Worm (Caenorhabditis elegans) whole organism, L4 larva: ENCODE results near the gene cnnm-3.

Experiments
- F37D6.2 ChIP-seq: sonication (generic microtip); optimal IDR thresholded peaks from 2 replicates; lab custom pipeline; 2016; ENCODE audit warnings: mild to moderate bottlenecking, missing genetic modification characterization, missing compliant biosample characterization
- F49E8.2 ChIP-seq: sonication (generic microtip); optimal IDR thresholded peaks from 2 replicates; lab custom pipeline; 2016; ENCODE audit warnings: missing compliant biosample characterization, mild to moderate bottlenecking, missing genetic modification characterization, borderline replicate concordance
- T20F7.1 ChIP-seq: fragments of 200-800 bp; sonication (Bioruptor generic); optimal IDR thresholded peaks from 2 replicates; lab custom pipeline; 2018; ENCODE audit warnings: mild to moderate bottlenecking, missing genetic modification characterization, missing compliant biosample characterization
- Y5F2A.4 ChIP-seq: fragments of 200-800 bp; sonication (Bioruptor generic); optimal IDR thresholded peaks from 2 replicates; lab custom pipeline; 2018; ENCODE audit warnings: mild to moderate bottlenecking, missing genetic modification characterization, missing compliant biosample characterization
- Y75B8A.6 ChIP-seq: fragments of 200-800 bp; sonication (Bioruptor generic); IDR thresholded peaks from 2 replicates; pipeline ENCODE4 v1.3.6; 2022; ENCODE audit warnings: missing genetic modification reagents, missing genetic modification characterization, missing compliant biosample characterization
- ZK546.5 ChIP-seq, 2 experiments: sonication (generic microtip); optimal IDR thresholded peaks; 2 replicates each; lab custom pipeline; 2017; ENCODE audit warnings: missing biosample characterization in 2 of 2, missing genetic modification characterization in 2 of 2
- aha-1 ChIP-seq: fragments of 150-350 bp; peaks from one replicate; lab custom pipeline; 2014; ENCODE audit warnings: missing biosample characterization, missing genetic modification characterization
- ama-1 ChIP-seq: fragments of 150-350 bp; optimal IDR thresholded peaks from 2 replicates; lab custom pipeline; 2014; ENCODE audit warnings: inconsistent platforms, mixed read lengths
- ceh-20 ChIP-seq: fragments of 200-800 bp; sonication (Bioruptor generic); IDR thresholded peaks from 2 replicates; pipeline ENCODE4 v1.3.6; 2022; ENCODE audit warnings: missing genetic modification reagents, missing genetic modification characterization, missing compliant biosample characterization
- ceh-28 ChIP-seq: fragments of 150-350 bp; optimal IDR thresholded peaks from 2 replicates; lab custom pipeline; 2014; ENCODE audit warnings: missing biosample characterization, missing genetic modification reagents, missing genetic modification characterization
- ceh-32 ChIP-seq: sonication (generic microtip); optimal IDR thresholded peaks from 2 replicates; lab custom pipeline; 2016; ENCODE audit warnings: mild to moderate bottlenecking, missing genetic modification characterization, missing compliant biosample characterization; ENCODE audit not compliant: poor library complexity
- ceh-82 ChIP-seq: sonication (generic microtip); optimal IDR thresholded peaks from 2 replicates; lab custom pipeline; 2017; ENCODE audit warnings: missing biosample characterization, missing genetic modification characterization
- ces-1 ChIP-seq: fragments of 150-350 bp; sonication (generic microtip); optimal IDR thresholded peaks from 4 replicates; lab custom pipeline; 2014; ENCODE audit warnings: missing biosample characterization, missing genetic modification reagents, missing genetic modification characterization
- ctbp-1 ChIP-seq: fragments of 200-800 bp; sonication (Bioruptor generic); IDR thresholded peaks from 2 replicates; pipeline ENCODE4 v1.3.6; 2022; ENCODE audit warnings: missing genetic modification reagents, missing genetic modification characterization, missing compliant biosample characterization
- daf-12 ChIP-seq: fragments of 150-350 bp; optimal IDR thresholded peaks from 2 replicates; lab custom pipeline; 2014; ENCODE audit warnings: missing biosample characterization, missing genetic modification reagents, missing genetic modification characterization
- daf-8 ChIP-seq: fragments of 200-800 bp; sonication (Bioruptor generic); IDR thresholded peaks from 2 replicates; pipeline ENCODE4 v1.3.6; 2022; ENCODE audit warnings: missing genetic modification characterization, missing compliant biosample characterization
- dmd-6 ChIP-seq: fragments of 200-800 bp; sonication (Bioruptor generic); IDR thresholded peaks from 2 replicates; pipeline ENCODE4 v1.3.6; 2022; ENCODE audit warnings: missing genetic modification reagents, missing genetic modification characterization, missing compliant biosample characterization
- dmd-8 ChIP-seq: fragments of 200-800 bp; sonication (Bioruptor generic); IDR thresholded peaks from 2 replicates; pipeline ENCODE4 v1.3.6; 2022; ENCODE audit warnings: missing genetic modification characterization, missing compliant biosample characterization
- dmd-9 ChIP-seq: fragments of 200-800 bp; sonication (Bioruptor generic); IDR thresholded peaks from 2 replicates; pipeline ENCODE4 v1.3.6; 2022; ENCODE audit warnings: missing genetic modification reagents, missing genetic modification characterization, missing compliant biosample characterization
- dpl-1 ChIP-seq: fragments of 150-350 bp; optimal IDR thresholded peaks from 2 replicates; lab custom pipeline; 2014; ENCODE audit warnings: missing biosample characterization, missing genetic modification reagents, missing genetic modification characterization
- duxl-1 ChIP-seq: sonication (generic microtip); optimal IDR thresholded peaks from 2 replicates; lab custom pipeline; 2016; ENCODE audit warnings: mild to moderate bottlenecking, missing genetic modification characterization, moderate library complexity, missing compliant biosample characterization; ENCODE audit not compliant: poor library complexity
- dve-1 ChIP-seq: sonication (generic microtip); optimal IDR thresholded peaks from 2 replicates; lab custom pipeline; 2017; ENCODE audit warnings: antibody characterized with exemption, mild to moderate bottlenecking, missing genetic modification characterization, missing compliant biosample characterization; ENCODE audit not compliant: insufficient read depth
- egl-43 ChIP-seq: fragments of 200-800 bp; sonication (Bioruptor generic); IDR thresholded peaks from 2 replicates; pipeline ENCODE4 v1.3.6; 2022; ENCODE audit warnings: missing genetic modification reagents, missing genetic modification characterization, missing compliant biosample characterization
- fos-1 ChIP-seq: fragments of 150-350 bp; optimal IDR thresholded peaks from 2 replicates; lab custom pipeline; 2014; ENCODE audit warnings: missing biosample characterization, missing genetic modification characterization
- lin-13 ChIP-seq: fragments of 150-350 bp; optimal IDR thresholded peaks from 2 replicates; lab custom pipeline; 2014; ENCODE audit warnings: missing biosample characterization, missing genetic modification reagents, missing genetic modification characterization
- lin-15B ChIP-seq: fragments of 150-350 bp; sonication (generic microtip); optimal IDR thresholded peaks from 3 replicates; lab custom pipeline; 2014; ENCODE audit warnings: missing biosample characterization, missing genetic modification characterization
- lir-3 ChIP-seq: sonication (generic microtip); optimal IDR thresholded peaks from 2 replicates; lab custom pipeline; 2016; ENCODE audit warnings: mild to moderate bottlenecking, missing genetic modification characterization, missing compliant biosample characterization
- madf-5 ChIP-seq, 2 experiments: fragments of 200-800 bp; sonication (Bioruptor generic); IDR thresholded peaks; 2 replicates each; pipeline ENCODE4 v1.3.6; 2022; ENCODE audit warnings: missing compliant biosample characterization in 2 of 2, missing genetic modification characterization in 2 of 2
- madf-9 ChIP-seq: fragments of 200-800 bp; sonication (Bioruptor generic); conservative IDR thresholded peaks from 2 replicates; pipeline ENCODE4 v1.3.6; 2022; ENCODE audit warnings: missing genetic modification reagents, missing genetic modification characterization, missing compliant biosample characterization
- mdl-1 ChIP-seq, 2 experiments: fragments of 150-350 bp in 1 of 2; sonication (generic microtip) in 1 of 2; optimal IDR thresholded peaks; 2 replicates each; lab custom pipeline; 2014 to 2017; ENCODE audit warnings: missing biosample characterization in 2 of 2, missing genetic modification characterization in 2 of 2
- mxl-3 ChIP-seq: fragments of 200-800 bp; sonication (Bioruptor generic); optimal IDR thresholded peaks from 2 replicates; lab custom pipeline; 2018; ENCODE audit warnings: mild to moderate bottlenecking, missing genetic modification characterization, missing compliant biosample characterization
- nhr-102 ChIP-seq: sonication (generic microtip); optimal IDR thresholded peaks from 2 replicates; lab custom pipeline; 2016; ENCODE audit warnings: mild to moderate bottlenecking, missing genetic modification characterization, moderate library complexity, missing compliant biosample characterization
- nhr-11 ChIP-seq: fragments of 150-350 bp; optimal IDR thresholded peaks from 2 replicates; lab custom pipeline; 2014; ENCODE audit warnings: missing biosample characterization, missing genetic modification characterization
- nhr-25 ChIP-seq: sonication (generic microtip); optimal IDR thresholded peaks from 2 replicates; lab custom pipeline; 2017; ENCODE audit warnings: missing genetic modification characterization, mild to moderate bottlenecking, missing compliant biosample characterization, antibody characterized with exemption, moderate library complexity, borderline replicate concordance; ENCODE audit not compliant: insufficient read depth
- nhr-28 ChIP-seq: fragments of 150-350 bp; optimal IDR thresholded peaks from 2 replicates; lab custom pipeline; 2014; ENCODE audit warnings: missing biosample characterization, missing genetic modification characterization
- php-3 ChIP-seq: fragments of 200-800 bp; sonication (Bioruptor generic); IDR thresholded peaks from 2 replicates; pipeline ENCODE4 v1.3.6; 2022; ENCODE audit warnings: missing genetic modification reagents, missing genetic modification characterization, missing compliant biosample characterization
- pqm-1 ChIP-seq: sonication (generic microtip); optimal IDR thresholded peaks from 2 replicates; lab custom pipeline; 2017; ENCODE audit warnings: missing biosample characterization, missing genetic modification characterization
- rbr-2 ChIP-seq: sonication (generic microtip); optimal IDR thresholded peaks from 2 replicates; lab custom pipeline; 2016; ENCODE audit warnings: missing genotype, missing genetic modification characterization, missing compliant biosample characterization
- set-16 ChIP-seq: fragments of 200-800 bp; sonication (Bioruptor generic); IDR thresholded peaks from 2 replicates; pipeline ENCODE4 v1.3.6; 2022; ENCODE audit warnings: missing genetic modification reagents, missing genetic modification characterization, missing compliant biosample characterization
- snpc-1.2 ChIP-seq: fragments of 200-800 bp; sonication (Bioruptor generic); IDR thresholded peaks from 2 replicates; pipeline ENCODE4 v1.3.6; 2022; ENCODE audit warnings: missing genetic modification reagents, missing genetic modification characterization, missing compliant biosample characterization
- tag-97 ChIP-seq: fragments of 200-800 bp; sonication (Bioruptor generic); IDR thresholded peaks from 2 replicates; pipeline ENCODE4 v1.3.6; 2022; ENCODE audit warnings: missing genetic modification characterization, missing compliant biosample characterization
- tra-1 ChIP-seq: fragments of 200-800 bp; sonication (Bioruptor generic); IDR thresholded peaks from 2 replicates; pipeline ENCODE4 v1.3.6; 2022; ENCODE audit warnings: missing genetic modification reagents, missing genetic modification characterization, missing compliant biosample characterization
- unc-130 ChIP-seq: sonication (generic microtip); optimal IDR thresholded peaks from 2 replicates; lab custom pipeline; 2016; ENCODE audit warnings: missing genetic modification reagents, missing genetic modification characterization, missing compliant biosample characterization

cnnm-3 gene

DNA sequence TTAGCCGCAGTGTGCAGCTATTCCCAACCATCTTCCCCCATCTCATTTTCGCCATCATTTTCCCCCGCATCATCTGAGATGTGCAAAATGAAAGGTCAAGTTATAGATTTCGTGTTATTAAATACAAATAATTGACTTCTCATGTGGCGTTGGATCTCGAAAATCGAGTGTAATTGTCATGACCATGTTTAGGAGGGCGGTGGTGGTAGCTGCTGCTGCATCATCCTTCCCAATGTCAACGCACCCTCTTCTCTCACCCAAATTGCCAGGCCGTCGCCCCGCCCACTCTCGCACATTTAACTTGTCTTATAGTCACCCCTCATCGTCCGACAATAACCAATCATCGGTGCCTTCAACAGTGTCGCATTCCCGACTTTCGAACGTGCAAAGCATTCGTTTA is 17.6 kb upstream of the cnnm-3 start, which contains the start of gene ceh-30:
Gene ceh-30 (plus strand): TSS at position 301 of the 400 bp plus-strand sequence.
- TF ChIP-seq set-16 (GFP tag; lab: Robert Waterston, UW) (peak; percentile 29; the same call in 1 of the 2 replicates), ceh-20 (GFP tag; lab: Robert Waterston, UW) (no peak)
- TF ChIP-seq, all 104 proteins: peak for 1

DNA sequence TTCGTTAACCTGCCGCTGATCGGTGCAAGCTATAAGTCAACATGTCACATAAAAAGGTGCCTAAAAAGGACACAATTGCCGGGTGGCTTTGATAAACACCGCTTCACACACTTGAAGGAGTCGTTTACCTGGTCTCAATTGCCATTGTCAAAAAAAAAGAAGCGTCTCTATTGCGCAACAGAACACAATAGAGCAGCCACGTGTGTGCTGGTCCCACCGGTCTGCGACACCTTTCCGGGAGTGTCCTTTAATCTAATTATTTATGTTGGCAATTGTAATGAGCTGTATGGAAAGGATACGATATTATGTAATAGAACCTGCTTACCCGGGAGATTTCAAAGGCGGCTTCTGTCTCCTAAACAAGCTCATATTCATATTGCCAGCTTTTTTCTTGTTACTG is 16.1 kb upstream of the cnnm-3 start:
- TF ChIP-seq dpl-1 (GFP tag; lab: Kevin White, UChicago), result no peak
- no peak for TF ChIP-seq nhr-102 (tag; lab: Kevin White, UChicago)
- TF ChIP-seq nhr-11 (tag; lab: Kevin White, UChicago), result no peak
- TF ChIP-seq dmd-6 (GFP tag; lab: Robert Waterston, UW), result no peak
- TF ChIP-seq duxl-1 (tag; lab: Kevin White, UChicago), result no peak

DNA sequence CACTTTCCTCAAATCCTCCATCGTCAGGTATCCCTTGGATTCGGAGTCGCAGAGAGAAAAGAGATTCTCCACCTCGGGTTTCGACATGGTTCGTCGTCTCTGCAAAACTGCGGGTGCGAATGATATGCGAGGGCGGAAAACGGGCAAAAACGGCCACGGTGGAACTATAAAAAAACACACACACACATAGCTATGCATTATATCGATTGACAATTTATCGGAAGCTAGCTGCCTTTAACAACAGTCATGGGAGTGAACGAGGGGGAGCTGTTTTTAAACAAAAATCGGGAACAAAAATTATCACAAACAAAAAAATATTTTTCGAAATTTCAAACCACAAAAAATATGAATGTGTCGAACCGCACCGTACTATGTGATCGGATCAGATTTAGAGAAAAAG is 13.7 kb upstream of the cnnm-3 start, which contains the start of gene rsef-1:
Gene rsef-1 (minus strand): TSS at position 101 of the 400 bp plus-strand sequence.
- TF ChIP-seq daf-8, result no peak
- TF ChIP-seq nhr-25, result no peak
- no peak for TF ChIP-seq mxl-3
- TF ChIP-seq tra-1 (GFP tag; lab: Robert Waterston, UW), result no peak
- TF ChIP-seq php-3 (GFP tag; lab: Robert Waterston, UW), result no peak
- no peak for TF ChIP-seq Y75B8A.6
- TF ChIP-seq dmd-6 (GFP tag; lab: Robert Waterston, UW), result no peak
- no peak for TF ChIP-seq ctbp-1 (GFP tag; lab: Robert Waterston, UW)
- no peak for TF ChIP-seq aha-1 (tag; lab: Kevin White, UChicago)
- TF ChIP-seq mdl-1 (tag; optimal IDR thresholded peaks at IDR 0.05; lab: Kevin White, UChicago), result no peak
- no peak for TF ChIP-seq ama-1 (lab: Kevin White, UChicago)
- no peak for TF ChIP-seq daf-12 (tag; lab: Kevin White, UChicago)
- TF ChIP-seq madf-9 (GFP tag; lab: Robert Waterston, UW), result no peak
- no peak for TF ChIP-seq nhr-28 (tag; lab: Kevin White, UChicago)
- no peak for TF ChIP-seq dve-1 (tag; lab: Kevin White, UChicago)
- TF ChIP-seq ceh-32, result no peak
- TF ChIP-seq ces-1, result no peak

DNA sequence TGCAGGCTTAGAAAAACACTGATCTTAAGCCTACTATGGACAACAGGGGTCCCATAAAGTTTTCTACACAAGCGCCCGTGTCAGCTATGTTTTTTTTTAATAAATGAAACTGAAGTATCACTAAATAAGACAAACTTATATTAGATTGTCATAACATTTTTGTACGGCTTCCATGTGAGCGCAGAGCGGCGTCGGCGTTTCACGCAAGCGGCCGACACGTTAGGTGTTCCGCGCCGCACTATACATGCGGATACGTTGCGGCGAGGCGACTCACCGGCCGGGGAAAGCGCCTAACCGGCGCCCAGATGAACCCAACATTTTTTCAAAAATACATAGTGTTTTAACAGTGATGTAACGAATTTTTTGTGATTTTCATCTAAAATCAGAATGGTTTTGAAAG is 12.0 kb upstream of the cnnm-3 start:
- TF ChIP-seq dmd-9 (GFP tag; lab: Robert Waterston, UW) (no peak), set-16 (GFP tag; lab: Robert Waterston, UW) (peak; percentile 46; the same call in 1 of the 2 replicates), lin-15B (tag; lab: Kevin White, UChicago) (no peak), snpc-1.2 (0 out of 2 replicates have a peak, but pooled peaks have one; percentile 25), madf-5 (GFP tag; IDR thresholded peaks at IDR 0.05; lab: Robert Waterston, UW) (no peak), Y5F2A.4 (no peak)

DNA sequence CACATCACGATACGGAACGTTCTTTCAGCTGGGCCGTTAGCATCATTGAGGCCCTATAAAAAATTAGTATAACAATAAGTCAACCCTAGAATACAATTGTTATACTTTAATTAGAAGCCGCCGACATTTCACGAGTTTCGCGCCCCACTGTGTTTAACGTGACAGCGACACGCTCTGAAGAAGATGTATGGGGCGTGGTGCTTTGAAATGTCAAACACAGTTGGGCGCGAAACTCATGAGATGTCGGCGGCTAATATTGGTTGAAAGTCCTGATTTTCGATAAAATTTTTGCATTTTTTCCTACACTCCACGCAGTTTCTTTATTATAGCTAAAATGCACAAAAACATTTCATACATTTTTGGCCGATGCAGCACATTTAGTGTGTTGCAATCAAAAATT is 10.5 kb upstream of the cnnm-3 start:
- no peak for TF ChIP-seq F49E8.2
- TF ChIP-seq dmd-8 (GFP tag; lab: Robert Waterston, UW), result no peak
- no peak for TF ChIP-seq egl-43 (GFP tag; lab: Robert Waterston, UW)
- TF ChIP-seq ceh-28, result no peak
- no peak for TF ChIP-seq unc-130 (GFP tag; lab: Kevin White, UChicago)
- no peak for TF ChIP-seq php-3 (GFP tag; lab: Robert Waterston, UW)
- no peak for TF ChIP-seq ceh-82 (tag; lab: Kevin White, UChicago)
- TF ChIP-seq lir-3, result no peak
- no peak for TF ChIP-seq lin-13 (GFP tag; lab: Kevin White, UChicago)
- no peak for TF ChIP-seq rbr-2 (tag; lab: Kevin White, UChicago)
- TF ChIP-seq fos-1 (tag; lab: Kevin White, UChicago), result no peak
- no peak for TF ChIP-seq F37D6.2 (tag; lab: Kevin White, UChicago)
- TF ChIP-seq dpl-1 (GFP tag; lab: Kevin White, UChicago), result no peak
- TF ChIP-seq ctbp-1 (GFP tag; lab: Robert Waterston, UW), result no peak
- TF ChIP-seq ZK546.5 (tag; optimal IDR thresholded peaks at IDR 0.05; lab: Kevin White, UChicago), result no peak
- no peak for TF ChIP-seq tag-97 (GFP tag; lab: Robert Waterston, UW)
- no peak for TF ChIP-seq Y75B8A.6
- TF ChIP-seq T20F7.1 (GFP tag; lab: Kevin White, UChicago), result no peak
- no peak for TF ChIP-seq pqm-1 (tag; lab: Kevin White, UChicago)
